Worm (Caenorhabditis elegans) whole organism, L2 larva: ENCODE measurements around the gene srw-15.
"Not testable (repeated sequence)": the region's sequence is repeated elsewhere in the genome, so short reads cannot be mapped to it uniquely, and the experiment has no call there.

Source experiments
- C34F6.9 ChIP-seq: fragments of 150-350 bp; optimal IDR thresholded peaks from 2 replicates; lab custom pipeline; 2014; ENCODE audit warnings: missing biosample characterization, missing genetic modification characterization
- F13H6.1 ChIP-seq: sonication (generic microtip); optimal IDR thresholded peaks from 2 replicates; lab custom pipeline; 2016; ENCODE audit warnings: missing genetic modification characterization, missing compliant biosample characterization
- R02D3.7 ChIP-seq: fragments of 150-350 bp; optimal IDR thresholded peaks from 2 replicates; lab custom pipeline; 2014; ENCODE audit warnings: missing biosample characterization, missing genetic modification characterization
- Y55F3AM.14 ChIP-seq: fragments of 200-800 bp; sonication (Bioruptor generic); optimal IDR thresholded peaks from 2 replicates; lab custom pipeline; 2018; ENCODE audit warnings: mild to moderate bottlenecking, missing genetic modification characterization, missing compliant biosample characterization
- ZK546.5 ChIP-seq: sonication (generic microtip); optimal IDR thresholded peaks from 2 replicates; lab custom pipeline; 2017; ENCODE audit warnings: missing biosample characterization, missing genetic modification characterization
- aly-2 ChIP-seq: fragments of 150-350 bp; optimal IDR thresholded peaks from 2 replicates; lab custom pipeline; 2014; ENCODE audit warnings: missing biosample characterization, missing genetic modification characterization
- ama-1 ChIP-seq: fragments of 150-350 bp; optimal IDR thresholded peaks from 2 replicates; lab custom pipeline; 2018; ENCODE audit warnings: inconsistent platforms
- ceh-16 ChIP-seq: fragments of 150-350 bp; optimal IDR thresholded peaks from 2 replicates; lab custom pipeline; 2014; ENCODE audit warnings: missing biosample characterization, missing genetic modification characterization
- ceh-82 ChIP-seq: fragments of 150-350 bp; optimal IDR thresholded peaks from 2 replicates; lab custom pipeline; 2014; ENCODE audit warnings: missing biosample characterization, missing genetic modification characterization
- crh-2 ChIP-seq: sonication (generic microtip); optimal IDR thresholded peaks from 2 replicates; lab custom pipeline; 2017; ENCODE audit warnings: missing biosample characterization, missing genetic modification characterization
- elt-1 ChIP-seq: fragments of 150-350 bp; optimal IDR thresholded peaks from 2 replicates; lab custom pipeline; 2014; ENCODE audit warnings: missing biosample characterization, missing genetic modification characterization
- fos-1 ChIP-seq: fragments of 150-350 bp; optimal IDR thresholded peaks from 2 replicates; lab custom pipeline; 2014; ENCODE audit warnings: missing biosample characterization, missing genetic modification characterization
- lin-11 ChIP-seq: fragments of 150-350 bp; sonication (generic microtip); optimal IDR thresholded peaks from 2 replicates; lab custom pipeline; 2014; ENCODE audit warnings: missing biosample characterization, missing genetic modification characterization, inconsistent platforms, mixed read lengths
- lin-13 ChIP-seq: fragments of 150-350 bp; optimal IDR thresholded peaks from 2 replicates; lab custom pipeline; 2014; ENCODE audit warnings: missing biosample characterization, missing genetic modification reagents, missing genetic modification characterization
- lin-39 ChIP-seq: fragments of 150-350 bp; optimal IDR thresholded peaks from 2 replicates; lab custom pipeline; 2014; ENCODE audit warnings: missing biosample characterization, missing genetic modification reagents, missing genetic modification characterization
- lsy-2 ChIP-seq, 2 experiments: fragments of 150-350 bp in 1 of 2; sonication (generic microtip) in 1 of 2; optimal IDR thresholded peaks; 2 replicates each; lab custom pipeline; 2014 to 2017; ENCODE audit warnings: missing biosample characterization in 2 of 2, missing genetic modification characterization in 2 of 2
- mbf-1 ChIP-seq: sonication (generic microtip); optimal IDR thresholded peaks from 2 replicates; lab custom pipeline; 2017; ENCODE audit warnings: missing biosample characterization, missing genetic modification characterization
- mdl-1 ChIP-seq, 2 experiments: fragments of 150-350 bp in 1 of 2; sonication (generic microtip) in 1 of 2; optimal IDR thresholded peaks; 2 replicates each; lab custom pipeline; 2017; ENCODE audit warnings: missing biosample characterization in 2 of 2, missing genetic modification characterization in 2 of 2
- nhr-12 ChIP-seq: fragments of 150-350 bp; optimal IDR thresholded peaks from 2 replicates; lab custom pipeline; 2014; ENCODE audit warnings: missing biosample characterization, missing genetic modification characterization
- nhr-129 ChIP-seq: fragments of 150-350 bp; optimal IDR thresholded peaks from 2 replicates; lab custom pipeline; 2014; ENCODE audit warnings: missing biosample characterization, missing genetic modification characterization
- nhr-21 ChIP-seq: fragments of 150-350 bp; optimal IDR thresholded peaks from 2 replicates; lab custom pipeline; 2014; ENCODE audit warnings: missing biosample characterization, missing genetic modification characterization
- nhr-23 ChIP-seq: fragments of 150-350 bp; optimal IDR thresholded peaks from 2 replicates; lab custom pipeline; 2014; ENCODE audit warnings: missing biosample characterization, missing genetic modification reagents, missing genetic modification characterization
- nhr-237 ChIP-seq: fragments of 150-350 bp; optimal IDR thresholded peaks from 2 replicates; lab custom pipeline; 2014; ENCODE audit warnings: missing biosample characterization, missing genetic modification characterization
- nhr-25 ChIP-seq: fragments of 150-350 bp; sonication (generic microtip); optimal IDR thresholded peaks from 3 replicates; lab custom pipeline; 2014; ENCODE audit warnings: missing biosample characterization, missing genetic modification characterization
- nhr-6 ChIP-seq: fragments of 150-350 bp; optimal IDR thresholded peaks from 2 replicates; lab custom pipeline; 2014; ENCODE audit warnings: missing biosample characterization, missing genetic modification characterization
- peb-1 ChIP-seq: fragments of 150-350 bp; optimal IDR thresholded peaks from 2 replicates; lab custom pipeline; 2014; ENCODE audit warnings: missing biosample characterization, missing genetic modification characterization
- sem-4 ChIP-seq: fragments of 150-350 bp; optimal IDR thresholded peaks from 2 replicates; lab custom pipeline; 2014; ENCODE audit warnings: missing biosample characterization, missing genetic modification reagents, missing genetic modification characterization
- sma-3 ChIP-seq: sonication (generic microtip); optimal IDR thresholded peaks from 2 replicates; lab custom pipeline; 2016; ENCODE audit warnings: missing genetic modification reagents, missing genetic modification characterization, missing compliant biosample characterization
- sma-9 ChIP-seq, 2 experiments: fragments of 150-350 bp in 1 of 2; sonication (generic microtip) in 1 of 2; optimal IDR thresholded peaks; 2 replicates each; lab custom pipeline; 2014 to 2016; ENCODE audit warnings: missing genetic modification characterization in 2 of 2, mild to moderate bottlenecking in 1 of 2, missing biosample characterization in 1 of 2, missing compliant biosample characterization in 1 of 2, missing genetic modification reagents in 1 of 2, moderate library complexity in 1 of 2
- snpc-4 ChIP-seq: fragments of 150-350 bp; optimal IDR thresholded peaks from 2 replicates; lab custom pipeline; 2014; ENCODE audit warnings: missing biosample characterization, missing genetic modification characterization
- unc-39 ChIP-seq: fragments of 150-350 bp; optimal IDR thresholded peaks from 2 replicates; lab custom pipeline; 2014; ENCODE audit warnings: missing biosample characterization, missing genetic modification characterization
- unc-62 ChIP-seq: fragments of 150-350 bp; optimal IDR thresholded peaks from 2 replicates; lab custom pipeline; 2014; ENCODE audit warnings: missing biosample characterization, missing genetic modification reagents, missing genetic modification characterization
- zag-1 ChIP-seq: fragments of 150-350 bp; optimal IDR thresholded peaks from 2 replicates; lab custom pipeline; 2014; ENCODE audit warnings: missing biosample characterization, missing genetic modification characterization
- ztf-1 ChIP-seq: fragments of 200-800 bp; sonication (Bioruptor generic); conservative IDR thresholded peaks from 2 replicates; pipeline ENCODE4 v1.3.6; 2022; ENCODE audit warnings: missing genetic modification characterization, missing compliant biosample characterization
- ztf-11 ChIP-seq: sonication (generic microtip); optimal IDR thresholded peaks from 2 replicates; lab custom pipeline; 2017; ENCODE audit warnings: missing biosample characterization, missing genetic modification characterization
- ztf-4 ChIP-seq: fragments of 150-350 bp; optimal IDR thresholded peaks from 2 replicates; lab custom pipeline; 2014; ENCODE audit warnings: missing biosample characterization, missing genetic modification characterization

The srw-15 gene

DNA sequence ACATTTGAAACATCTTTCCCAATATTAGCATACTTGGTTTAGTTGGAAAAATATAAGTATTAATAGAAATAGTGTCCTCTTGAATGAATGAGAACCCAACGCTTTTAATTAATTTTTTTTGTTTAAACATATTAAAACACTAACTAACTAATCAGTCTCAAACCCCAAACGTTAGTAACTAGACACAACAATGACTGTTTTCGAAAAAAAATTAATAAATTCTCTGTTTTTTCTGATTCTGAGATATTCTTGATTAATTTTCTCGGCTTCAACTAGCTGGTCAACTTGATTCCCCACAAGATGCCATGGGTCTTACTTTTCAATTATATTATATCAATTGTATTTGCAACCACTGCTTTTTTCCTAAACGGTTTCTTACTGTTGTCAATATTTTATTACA, 21.7 kb downstream of the srw-15 start, which contains the start of gene srbc-76:
TSS of gene srbc-76 (plus strand) at position 301 of the 400 bp plus-strand sequence.
- no peak for TF ChIP-seq ceh-82
- no peak for TF ChIP-seq mdl-1 (tag; optimal IDR thresholded peaks at IDR 0.05; lab: Kevin White, UChicago)
- no peak for TF ChIP-seq nhr-21 (tag; lab: Kevin White, UChicago)
- TF ChIP-seq nhr-25, result no peak
- TF ChIP-seq F13H6.1 (tag; lab: Kevin White, UChicago), result no peak
- TF ChIP-seq lin-39 (tag; lab: Kevin White, UChicago), result no peak
- TF ChIP-seq ama-1 (lab: Kevin White, UChicago), result no peak
- TF ChIP-seq unc-62 (GFP tag; lab: Kevin White, UChicago), result no peak
- no peak for TF ChIP-seq lin-13 (GFP tag; lab: Kevin White, UChicago)
- TF ChIP-seq ztf-4 (tag; lab: Kevin White, UChicago), result no peak
- TF ChIP-seq ceh-16 (tag; lab: Kevin White, UChicago), result no peak
- TF ChIP-seq lin-11 (tag; lab: Kevin White, UChicago), result no peak
- no peak for TF ChIP-seq nhr-6 (tag; lab: Kevin White, UChicago)
- TF ChIP-seq R02D3.7 (tag; lab: Kevin White, UChicago), result no peak
- TF ChIP-seq sma-9 (GFP tag; optimal IDR thresholded peaks at IDR 0.05; lab: Kevin White, UChicago), result no peak
- TF ChIP-seq sma-9 (tag; optimal IDR thresholded peaks at IDR 0.05; lab: Kevin White, UChicago), result no peak
- TF ChIP-seq sma-3 (GFP tag; lab: Kevin White, UChicago), result no peak
- TF ChIP-seq aly-2 (tag; lab: Kevin White, UChicago), result no peak
- TF ChIP-seq, all 48 proteins: peak for 0

DNA sequence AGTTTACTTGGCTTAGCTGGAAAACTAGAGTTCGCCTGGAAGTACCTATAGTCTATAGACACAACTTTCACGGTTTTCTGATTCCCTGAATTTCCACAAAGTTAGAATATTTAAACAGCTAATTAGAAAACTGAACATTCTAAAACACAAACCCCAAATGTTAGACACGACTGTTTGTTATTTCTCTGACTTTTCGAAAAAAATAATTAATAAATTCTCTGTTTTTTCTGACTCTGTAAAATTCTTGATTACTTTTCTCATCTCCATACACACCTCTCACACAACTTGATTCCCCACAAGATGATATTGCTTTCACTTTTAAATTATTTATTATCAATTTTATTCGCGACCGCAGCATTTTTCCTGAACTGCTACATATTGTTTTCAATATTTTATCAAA, 23.2 kb downstream of the srw-15 start, which contains the start of gene srbc-75:
TSS of gene srbc-75 (plus strand) at position 301 of the 400 bp plus-strand sequence.
- TF ChIP-seq unc-39 (tag; lab: Kevin White, UChicago), result no peak
- TF ChIP-seq aly-2 (tag; lab: Kevin White, UChicago), result no peak
- no peak for TF ChIP-seq crh-2 (tag; lab: Kevin White, UChicago)
- no peak for TF ChIP-seq nhr-237 (tag; lab: Kevin White, UChicago)
- no peak for TF ChIP-seq ztf-1 (GFP tag; lab: Robert Waterston, UW)
- TF ChIP-seq nhr-12 (tag; lab: Kevin White, UChicago), result no peak
- no peak for TF ChIP-seq peb-1 (tag; lab: Kevin White, UChicago)
- no peak for TF ChIP-seq snpc-4 (tag; lab: Kevin White, UChicago)
- TF ChIP-seq sma-9 (GFP tag; optimal IDR thresholded peaks at IDR 0.05; lab: Kevin White, UChicago), result no peak
- TF ChIP-seq sma-9 (tag; optimal IDR thresholded peaks at IDR 0.05; lab: Kevin White, UChicago), result no peak
- TF ChIP-seq mbf-1, result no peak
- no peak for TF ChIP-seq Y55F3AM.14 (GFP tag; lab: Kevin White, UChicago)
- TF ChIP-seq C34F6.9 (tag; lab: Kevin White, UChicago), result no peak
- TF ChIP-seq nhr-21 (tag; lab: Kevin White, UChicago), result no peak
- TF ChIP-seq elt-1 (tag; lab: Kevin White, UChicago), result no peak
- no peak for TF ChIP-seq ZK546.5
- no peak for TF ChIP-seq ztf-11 (tag; lab: Kevin White, UChicago)
- TF ChIP-seq nhr-23, result no peak
- TF ChIP-seq F13H6.1 (tag; lab: Kevin White, UChicago), result no peak
- no peak for TF ChIP-seq nhr-25

DNA sequence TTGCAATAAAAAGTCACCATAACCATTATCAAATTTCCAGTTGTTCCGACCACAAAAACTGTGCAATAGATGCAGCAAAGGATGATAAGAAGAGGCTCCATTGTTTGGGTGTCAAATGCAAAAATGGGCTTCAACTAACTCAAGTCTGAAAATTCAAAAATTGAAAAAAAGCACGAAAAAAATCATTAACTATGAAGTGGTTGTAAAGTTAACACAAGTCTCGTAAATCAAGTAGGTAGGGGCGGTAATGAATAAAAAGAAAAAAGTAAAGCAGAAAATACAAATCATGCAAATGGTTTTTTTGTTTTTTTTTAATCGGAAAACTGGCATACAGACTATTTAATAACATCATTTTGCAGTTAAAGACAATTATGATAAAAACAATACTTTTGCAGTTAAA, 26.3 kb downstream of the srw-15 start, which contains the start of gene srsx-39:
TSS of gene srsx-39 (minus strand) at position 101 of the 400 bp plus-strand sequence.
- TF ChIP-seq zag-1; sma-3 (GFP tag; lab: Kevin White, UChicago); lsy-2 (tag; optimal IDR thresholded peaks at IDR 0.05; lab: Kevin White, UChicago): not testable (repeated sequence)

DNA sequence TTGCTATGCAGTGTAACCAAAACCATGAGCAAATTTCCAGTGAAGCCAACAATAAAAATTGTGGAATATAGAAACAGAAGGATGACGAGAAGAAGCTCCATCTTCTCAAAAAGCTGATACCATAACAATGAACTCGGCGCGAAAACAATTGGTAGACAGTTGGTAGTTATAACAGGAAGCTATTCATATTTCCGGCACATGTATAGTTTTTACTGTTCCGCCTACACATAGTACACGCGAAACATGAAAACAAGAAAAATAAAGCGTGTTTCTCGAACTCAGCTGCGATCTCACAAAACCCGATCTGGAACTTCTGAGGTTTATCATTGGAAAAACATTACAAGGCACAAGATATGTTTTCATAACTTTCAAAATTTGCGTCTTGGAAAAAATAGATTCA, 28.7 kb downstream of the srw-15 start, which contains the start of gene srsx-37:
TSS of gene srsx-37 (minus strand) at position 101 of the 400 bp plus-strand sequence.
- TF ChIP-seq ceh-16 (tag; lab: Kevin White, UChicago) (no peak), sma-3 (GFP tag; lab: Kevin White, UChicago) (no peak), sem-4 (no peak), peb-1 (tag; lab: Kevin White, UChicago) (no peak), nhr-25 (no peak), R02D3.7 (tag; lab: Kevin White, UChicago) (no peak)

DNA sequence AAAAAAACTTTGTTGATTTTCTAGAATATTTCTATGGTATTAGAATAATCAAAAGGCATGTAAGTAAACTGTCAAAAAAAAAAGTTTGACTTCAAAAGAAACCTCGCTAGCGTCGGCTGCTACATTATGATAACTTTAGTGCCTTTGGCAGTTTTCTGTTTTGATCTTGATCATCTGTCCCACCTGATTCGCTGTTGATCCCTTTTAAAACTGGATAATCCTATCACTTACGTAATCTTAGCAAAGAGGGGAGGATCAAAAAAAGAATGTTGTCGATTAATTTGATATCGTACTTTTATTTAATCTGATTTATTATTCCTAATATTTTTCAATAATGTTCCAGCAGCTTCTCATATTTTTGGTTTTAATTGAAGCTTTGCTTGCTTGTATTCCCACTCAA, 29.6 kb downstream of the srw-15 start, which contains the start of gene M01B2.8:
TSS of gene M01B2.8 (plus strand) at position 301 of the 400 bp plus-strand sequence.
- TF ChIP-seq fos-1 (tag; lab: Kevin White, UChicago) (no peak), snpc-4 (tag; lab: Kevin White, UChicago) (no peak), nhr-129 (tag; lab: Kevin White, UChicago) (no peak), mbf-1 (no peak), nhr-25 (no peak), nhr-21 (tag; lab: Kevin White, UChicago) (no peak), sma-9 (GFP tag; optimal IDR thresholded peaks at IDR 0.05; lab: Kevin White, UChicago) (no peak), sma-9 (tag; optimal IDR thresholded peaks at IDR 0.05; lab: Kevin White, UChicago) (no peak), nhr-23 (no peak)
